Worm (Caenorhabditis elegans): ENCODE data around the gene F55E10.2.

F55E10.2 gene

ce11 chrX:8381651-8382050 is 41.2 kb downstream of the F55E10.2 start (continued):
- no peak for TF ChIP-seq elt-3 (tag; optimal IDR thresholded peaks at IDR 0.05)
- TF ChIP-seq sox-4 (tag; optimal IDR thresholded peaks at IDR 0.05) = no peak
- TF ChIP-seq nhr-77 (tag; optimal IDR thresholded peaks at IDR 0.05) = no peak
- no peak for TF ChIP-seq sptf-1 (tag; optimal IDR thresholded peaks at IDR 0.05)
- TF ChIP-seq dsc-1 (tag; optimal IDR thresholded peaks at IDR 0.05) = no peak
- TF ChIP-seq ztf-11 (tag; optimal IDR thresholded peaks at IDR 0.05) = no peak
- no peak for TF ChIP-seq ceh-82 (tag; optimal IDR thresholded peaks at IDR 0.05)
- peak; percentile 27; the same call in 1 of the 2 replicates for TF ChIP-seq nhr-19 (GFP tag; conservative IDR thresholded peaks at IDR 0.05)
- TF ChIP-seq C34B4.2 (tag; optimal IDR thresholded peaks at IDR 0.05) = no peak
- no peak for TF ChIP-seq ama-1 (optimal IDR thresholded peaks at IDR 0.05)
- TF ChIP-seq efl-3 (GFP tag; optimal IDR thresholded peaks at IDR 0.05) = no peak
- TF ChIP-seq swsn-7 (tag; optimal IDR thresholded peaks at IDR 0.05) = no peak
- TF ChIP-seq xbp-1 (tag; optimal IDR thresholded peaks at IDR 0.05) = no peak
- TF ChIP-seq zip-4 (GFP tag; optimal IDR thresholded peaks at IDR 0.05) = no peak

ce11 chrX:8384642-8385181 is 44.2 kb downstream of the F55E10.2 start, which contains the start of gene F41D9.2:
Gene F41D9.2 (minus strand): TSS chrX:8384945.
- TF ChIP-seq nhr-19 (GFP tag; conservative IDR thresholded peaks at IDR 0.05) (no peak), elt-3 (tag; optimal IDR thresholded peaks at IDR 0.05) (peak in 2 of 6 experiments; percentile 7 to 30), blmp-1 (tag; optimal IDR thresholded peaks at IDR 0.05) (peak; percentile 61), efl-1 (optimal IDR thresholded peaks at IDR 0.05) (no peak), efl-1 (GFP tag; optimal IDR thresholded peaks at IDR 0.05 in 1 of 2) (peak in 1 of 2 experiments; percentile 44), lin-14 (GFP tag; optimal IDR thresholded peaks at IDR 0.05) (peak; percentile 22), nhr-20 (tag; optimal IDR thresholded peaks at IDR 0.05) (peak; percentile 8), unc-30 (tag; optimal IDR thresholded peaks at IDR 0.05) (no peak), mep-1 (tag; optimal IDR thresholded peaks at IDR 0.05) (peak; percentile 35), snu-23 (GFP tag; optimal IDR thresholded peaks at IDR 0.05) (peak; percentile 24), nhr-85 (tag) (peak; percentile 80), vab-15 (tag; optimal IDR thresholded peaks at IDR 0.05) (no peak)

ce11 chrX:8386068-8386851 is 45.8 kb downstream of the F55E10.2 start:
- TF ChIP-seq nhr-90 (tag; optimal IDR thresholded peaks at IDR 0.05; ENCODE audit: poor library complexity) (peak; percentile 59), dsc-1 (tag; optimal IDR thresholded peaks at IDR 0.05) (peak; percentile 64), sup-37 (GFP tag; optimal IDR thresholded peaks at IDR 0.05) (no peak), elt-3 (tag; optimal IDR thresholded peaks at IDR 0.05) (no peak), ceh-90 (tag; optimal IDR thresholded peaks at IDR 0.05) (no peak), lin-39 (tag; optimal IDR thresholded peaks at IDR 0.05) (no peak), nhr-84 (tag; optimal IDR thresholded peaks at IDR 0.05) (no peak), grh-1 (GFP tag; IDR thresholded peaks at IDR 0.05) (no peak), nhr-71 (tag; optimal IDR thresholded peaks at IDR 0.05) (peak; percentile 74), ces-1 (GFP tag; optimal IDR thresholded peaks at IDR 0.05) (no peak), C34B4.2 (tag; optimal IDR thresholded peaks at IDR 0.05) (no peak), nhr-12 (tag; optimal IDR thresholded peaks at IDR 0.05) (no peak), F16B12.6 (tag; optimal IDR thresholded peaks at IDR 0.05) (no peak), lin-14 (GFP tag; optimal IDR thresholded peaks at IDR 0.05) (peak; percentile 62), mdl-1 (tag; optimal IDR thresholded peaks at IDR 0.05) (peak in 1 of 2 experiments; percentile 67), hlh-17 (GFP tag; optimal IDR thresholded peaks at IDR 0.05; ENCODE audit: borderline replicate concordance) (no peak), fkh-8 (tag; optimal IDR thresholded peaks at IDR 0.05) (no peak), ztf-11 (tag; optimal IDR thresholded peaks at IDR 0.05) (no peak), sox-4 (tag; optimal IDR thresholded peaks at IDR 0.05) (peak; percentile 11), dpl-1 (GFP tag; optimal IDR thresholded peaks at IDR 0.05) (no peak), fos-1 (tag; optimal IDR thresholded peaks at IDR 0.05) (peak; percentile 51), lin-13 (GFP tag; optimal IDR thresholded peaks at IDR 0.05) (no peak), fkh-4 (tag; optimal IDR thresholded peaks at IDR 0.05; ENCODE audit: borderline replicate concordance) (no peak), blmp-1 (tag; optimal IDR thresholded peaks at IDR 0.05) (peak; percentile 18), mab-9 (GFP tag; IDR thresholded peaks at IDR 0.05) (0 out of 2 replicates have a peak, but pooled peaks have one; percentile 13), tbx-2 (tag; optimal IDR thresholded peaks at IDR 0.05) (peak; percentile 59), jun-1 (tag; optimal IDR thresholded peaks at IDR 0.05) (peak; percentile 37), nhr-77 (tag; optimal IDR thresholded peaks at IDR 0.05) (no peak), nhr-20 (tag; optimal IDR thresholded peaks at IDR 0.05) (peak; percentile 65), nhr-19 (GFP tag; conservative IDR thresholded peaks at IDR 0.05) (peak; percentile 56; the same call in 1 of the 2 replicates), ets-5 (GFP tag; IDR thresholded peaks at IDR 0.05) (no peak), efl-3 (GFP tag; optimal IDR thresholded peaks at IDR 0.05) (no peak), isw-1 (GFP tag; IDR thresholded peaks at IDR 0.05) (no peak; the same call in 1 of the 2 replicates)

Data from whole organism, L1 larva.